Worm (Caenorhabditis elegans): ENCODE results near the gene twk-13.

Gene twk-13

ce11 chrV:12303453-12304077, 34.2 kb downstream of the twk-13 start (continued):
- TF ChIP-seq ama-1 (optimal IDR thresholded peaks at IDR 0.05) (peak; percentile 69), ama-1 (GFP tag; optimal IDR thresholded peaks at IDR 0.05) (peak; percentile 95 to 96), F37B4.10 (GFP tag; IDR thresholded peaks at IDR 0.05) (peak; percentile 100), attf-5 (GFP tag; optimal IDR thresholded peaks at IDR 0.05) (peak; percentile 97), C06A6.2 (GFP tag; conservative IDR thresholded peaks at IDR 0.05) (peak; percentile 94), nhr-80 (tag; optimal IDR thresholded peaks at IDR 0.05) (peak; percentile 67), fkh-3 (tag; optimal IDR thresholded peaks at IDR 0.05) (peak; percentile 100), athp-1 (tag; optimal IDR thresholded peaks at IDR 0.05) (peak; percentile 99), mxl-1 (tag; optimal IDR thresholded peaks at IDR 0.05) (peak; percentile 99), egl-44 (GFP tag; IDR thresholded peaks at IDR 0.05) (peak; percentile 99), die-1 (tag; optimal IDR thresholded peaks at IDR 0.05) (peak; percentile 99), tlf-1 (GFP tag; optimal IDR thresholded peaks at IDR 0.05) (peak; percentile 95), let-526 (GFP tag; IDR thresholded peaks at IDR 0.05) (peak; percentile 97), ceh-100 (GFP tag; IDR thresholded peaks at IDR 0.05) (peak; percentile 86), rpc-1 (optimal IDR thresholded peaks at IDR 0.05) (peak; percentile 100), rpc-1 (tag; optimal IDR thresholded peaks at IDR 0.05) (peak; percentile 100), snpc-4 (GFP tag; optimal IDR thresholded peaks at IDR 0.05) (peak; percentile 87), snpc-4 (tag; optimal IDR thresholded peaks at IDR 0.05) (peak in 3 of 4 experiments; percentile 83 to 87 (median 86)), efl-1 (GFP tag; optimal IDR thresholded peaks at IDR 0.05) (peak; percentile 49), Y67H2A.10 (GFP tag; conservative IDR thresholded peaks at IDR 0.05) (peak; percentile 87), pha-4 (tag; optimal IDR thresholded peaks at IDR 0.05) (no peak), nhr-27 (tag; optimal IDR thresholded peaks at IDR 0.05) (peak; percentile 100), dpff-1 (tag; optimal IDR thresholded peaks at IDR 0.05) (peak; percentile 99), let-607 (tag; optimal IDR thresholded peaks at IDR 0.05) (peak; percentile 84 to 90), F10E7.11 (tag; optimal IDR thresholded peaks at IDR 0.05) (peak; percentile 100), nhr-179 (tag; optimal IDR thresholded peaks at IDR 0.05) (peak; percentile 90), lsy-27 (tag; optimal IDR thresholded peaks at IDR 0.05; ENCODE audit: borderline replicate concordance, insufficient read depth) (peak; percentile 91), mel-28 (tag; optimal IDR thresholded peaks at IDR 0.05; ENCODE audit: borderline replicate concordance) (peak; percentile 93), xnd-1 (tag; optimal IDR thresholded peaks at IDR 0.05) (peak; percentile 50), C17E4.6 (GFP tag; IDR thresholded peaks at IDR 0.05) (peak; percentile 96), ZK185.1 (tag; optimal IDR thresholded peaks at IDR 0.05; ENCODE audit: poor library complexity, severe bottlenecking) (peak; percentile 96), atf-7 (tag; optimal IDR thresholded peaks at IDR 0.05) (peak; percentile 97), F49E8.2 (tag; optimal IDR thresholded peaks at IDR 0.05; ENCODE audit: insufficient read depth) (peak; percentile 80), snpc-1.1 (tag; optimal IDR thresholded peaks at IDR 0.05; ENCODE audit: insufficient read depth) (peak; percentile 86), nfya-1 (tag; optimal IDR thresholded peaks at IDR 0.05; ENCODE audit: borderline replicate concordance, insufficient read depth) (no peak), Y79H2A.3 (GFP tag; conservative IDR thresholded peaks at IDR 0.05) (peak; percentile 96), hmg-20 (GFP tag; IDR thresholded peaks at IDR 0.05) (peak; percentile 96), Y53F4B.3 (GFP tag; IDR thresholded peaks at IDR 0.05) (peak; percentile 90), ceh-79 (tag; optimal IDR thresholded peaks at IDR 0.05) (peak; percentile 100), T07F8.4 (tag; optimal IDR thresholded peaks at IDR 0.05) (peak; percentile 96), him-1 (tag; optimal IDR thresholded peaks at IDR 0.05) (peak; percentile 99), unc-62 (GFP tag; optimal IDR thresholded peaks at IDR 0.05) (no peak), gei-17 (GFP tag; optimal IDR thresholded peaks at IDR 0.05) (peak; percentile 93), zfh-2 (GFP tag; conservative IDR thresholded peaks at IDR 0.05) (peak; percentile 99), hsf-1 (GFP tag; IDR thresholded peaks at IDR 0.05) (peak; percentile 88), K12H6.12 (tag; optimal IDR thresholded peaks at IDR 0.05) (peak; percentile 91), F33H1.4 (GFP tag; IDR thresholded peaks at IDR 0.05) (peak; percentile 74), unc-130 (GFP tag; optimal IDR thresholded peaks at IDR 0.05) (peak; percentile 85)
